Worm (Caenorhabditis elegans): Measurements from ENCODE around the gene col-176.

col-176 gene

DNA sequence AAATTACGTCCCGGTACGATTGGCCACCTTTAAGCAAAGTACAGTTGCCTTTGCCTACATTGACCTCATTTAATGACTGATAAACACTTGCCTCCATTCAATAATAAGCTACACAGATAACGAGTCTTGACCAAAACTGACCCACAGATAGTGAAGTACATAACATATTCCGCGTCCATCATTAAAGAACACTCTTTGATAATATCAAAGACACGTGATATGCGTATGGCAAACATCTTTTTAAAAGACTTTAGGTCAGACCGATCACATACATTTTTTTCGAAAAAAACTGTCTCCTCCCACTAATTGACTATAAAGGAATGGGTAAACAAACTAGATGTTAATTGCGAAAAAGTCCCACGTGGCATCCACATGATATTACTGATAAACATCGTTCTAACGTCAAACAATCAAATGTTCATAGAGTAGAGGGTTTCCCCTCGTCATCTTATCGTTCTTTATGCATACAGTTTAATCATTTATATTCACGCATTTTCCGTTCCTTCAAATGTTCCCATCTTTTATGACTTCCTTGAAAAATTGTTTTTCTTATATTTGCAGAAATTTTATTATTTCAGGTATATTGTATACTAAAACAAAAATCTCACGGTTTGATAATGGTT, 6.8 kb downstream of the col-176 start, which contains the start of gene W07E11.1 (continued):
- no peak for TF ChIP-seq nhr-28 (tag; optimal IDR thresholded peaks at IDR 0.05)
- no peak for TF ChIP-seq tlp-1 (tag; optimal IDR thresholded peaks at IDR 0.05)
- no peak for TF ChIP-seq rnt-1 (tag; optimal IDR thresholded peaks at IDR 0.05)
- TF ChIP-seq unc-130 (tag; optimal IDR thresholded peaks at IDR 0.05): no peak
- TF ChIP-seq ets-5 (GFP tag; IDR thresholded peaks at IDR 0.05): no peak
- peak; percentile 28 for TF ChIP-seq tbx-2 (tag; optimal IDR thresholded peaks at IDR 0.05)
- no peak for TF ChIP-seq ceh-8 (GFP tag; optimal IDR thresholded peaks at IDR 0.05)
- no peak for TF ChIP-seq lin-15B (tag; optimal IDR thresholded peaks at IDR 0.05)
- no peak for TF ChIP-seq F16B12.6 (tag; optimal IDR thresholded peaks at IDR 0.05)
- TF ChIP-seq Y116A8C.19 (tag; optimal IDR thresholded peaks at IDR 0.05; ENCODE audit: borderline replicate concordance): no peak
- TF ChIP-seq nhr-84 (tag; optimal IDR thresholded peaks at IDR 0.05): no peak
- no peak for TF ChIP-seq sptf-1 (tag; optimal IDR thresholded peaks at IDR 0.05)
- no peak for TF ChIP-seq egl-13 (tag; optimal IDR thresholded peaks at IDR 0.05)
- TF ChIP-seq jun-1 (tag; optimal IDR thresholded peaks at IDR 0.05): no peak
- TF ChIP-seq nhr-11 (tag; optimal IDR thresholded peaks at IDR 0.05): no peak
- TF ChIP-seq ceh-90 (tag; optimal IDR thresholded peaks at IDR 0.05): no peak
- TF ChIP-seq zip-4 (GFP tag; optimal IDR thresholded peaks at IDR 0.05): no peak
- TF ChIP-seq mef-2 (tag; optimal IDR thresholded peaks at IDR 0.05): no peak
- no peak for TF ChIP-seq aly-2 (tag; optimal IDR thresholded peaks at IDR 0.05)
- TF ChIP-seq ztf-11 (tag; optimal IDR thresholded peaks at IDR 0.05): no peak
- no peak for TF ChIP-seq fkh-8 (tag; optimal IDR thresholded peaks at IDR 0.05)
- no peak for TF ChIP-seq mep-1 (tag; optimal IDR thresholded peaks at IDR 0.05)
- TF ChIP-seq ceh-88 (GFP tag; IDR thresholded peaks at IDR 0.05): no peak
- no peak for TF ChIP-seq alr-1 (tag; optimal IDR thresholded peaks at IDR 0.05; ENCODE audit: borderline replicate concordance)
- TF ChIP-seq unc-30 (tag; optimal IDR thresholded peaks at IDR 0.05): no peak
- TF ChIP-seq lin-39 (tag; optimal IDR thresholded peaks at IDR 0.05): no peak
- TF ChIP-seq ztf-4 (tag; optimal IDR thresholded peaks at IDR 0.05): no peak
- TF ChIP-seq nhr-85 (tag): peak; percentile 86
- TF ChIP-seq ceh-63 (GFP tag; optimal IDR thresholded peaks at IDR 0.05): no peak
- no peak for TF ChIP-seq sup-37 (GFP tag; optimal IDR thresholded peaks at IDR 0.05)
- TF ChIP-seq nhr-76 (tag; optimal IDR thresholded peaks at IDR 0.05): no peak
- TF ChIP-seq pqm-1 (tag; optimal IDR thresholded peaks at IDR 0.05): no peak
- no peak for TF ChIP-seq aha-1 (tag; optimal IDR thresholded peaks at IDR 0.05)
- no peak for TF ChIP-seq unc-62 (GFP tag; optimal IDR thresholded peaks at IDR 0.05)
- TF ChIP-seq lir-3 (tag; optimal IDR thresholded peaks at IDR 0.05; ENCODE audit: poor library complexity): no peak
- TF ChIP-seq C16A3.4 (tag; optimal IDR thresholded peaks at IDR 0.05): no peak
- no peak for TF ChIP-seq sox-4 (tag; optimal IDR thresholded peaks at IDR 0.05)
- TF ChIP-seq hpl-2 (GFP tag; optimal IDR thresholded peaks at IDR 0.05): no peak
- TF ChIP-seq ces-1 (GFP tag; optimal IDR thresholded peaks at IDR 0.05): no peak
- TF ChIP-seq lin-13 (GFP tag; optimal IDR thresholded peaks at IDR 0.05): no peak
- TF ChIP-seq dpl-1 (GFP tag; optimal IDR thresholded peaks at IDR 0.05): no peak
- no peak for TF ChIP-seq hlh-17 (GFP tag; optimal IDR thresholded peaks at IDR 0.05; ENCODE audit: borderline replicate concordance)
- TF ChIP-seq unc-98 (GFP tag; IDR thresholded peaks at IDR 0.05): no peak
- no peak for TF ChIP-seq nhr-12 (tag; optimal IDR thresholded peaks at IDR 0.05)
- no peak for TF ChIP-seq mab-9 (GFP tag; IDR thresholded peaks at IDR 0.05)

DNA sequence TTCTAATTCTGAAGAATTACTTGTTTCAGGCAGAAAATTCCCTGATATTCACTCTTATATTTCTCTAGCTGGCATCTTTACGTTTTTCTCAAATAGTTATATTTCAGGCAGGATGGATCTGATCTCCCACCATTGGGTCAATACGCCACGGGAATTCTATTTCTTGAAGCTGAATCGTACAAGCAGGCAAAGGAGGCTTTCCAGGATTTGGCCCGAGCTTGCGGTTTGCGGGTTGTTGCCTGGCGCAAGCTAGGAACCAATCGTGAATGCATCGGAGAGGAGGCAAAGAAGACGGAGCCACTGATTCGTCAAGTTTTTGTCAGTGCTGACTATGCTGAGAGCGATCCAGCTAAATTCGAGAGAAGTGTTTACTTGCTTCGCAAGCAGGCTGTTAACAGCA, 7.7 kb downstream of the col-176 start:
- TF ChIP-seq pqm-1 (tag; optimal IDR thresholded peaks at IDR 0.05) (no peak), mef-2 (tag; optimal IDR thresholded peaks at IDR 0.05) (no peak), nhr-11 (tag; optimal IDR thresholded peaks at IDR 0.05) (no peak), lin-13 (GFP tag; optimal IDR thresholded peaks at IDR 0.05) (no peak), nhr-237 (tag; optimal IDR thresholded peaks at IDR 0.05) (no peak), sup-37 (GFP tag; optimal IDR thresholded peaks at IDR 0.05) (no peak), nhr-90 (tag; optimal IDR thresholded peaks at IDR 0.05; ENCODE audit: poor library complexity) (no peak), lir-3 (tag; optimal IDR thresholded peaks at IDR 0.05; ENCODE audit: poor library complexity) (no peak), vab-15 (tag; optimal IDR thresholded peaks at IDR 0.05) (no peak), sptf-1 (tag; optimal IDR thresholded peaks at IDR 0.05) (no peak), hpl-2 (GFP tag; optimal IDR thresholded peaks at IDR 0.05) (no peak), fkh-10 (GFP tag; optimal IDR thresholded peaks at IDR 0.05) (no peak), unc-62 (GFP tag; optimal IDR thresholded peaks at IDR 0.05) (no peak), egl-13 (tag; optimal IDR thresholded peaks at IDR 0.05) (no peak), aha-1 (tag; optimal IDR thresholded peaks at IDR 0.05) (no peak), lin-39 (tag; optimal IDR thresholded peaks at IDR 0.05) (no peak), pag-3 (tag; optimal IDR thresholded peaks at IDR 0.05; ENCODE audit: borderline replicate concordance, insufficient read depth) (no peak)
